Fruit fly (Drosophila melanogaster) whole organism, embryonic: ENCODE data around the gene CG33483.

Source experiments
- ATbp ChIP-seq: fragments of 200-800 bp; sonication (Bioruptor generic); optimal IDR thresholded peaks from 2 replicates; lab custom pipeline; 2017; ENCODE audit warnings: missing biosample characterization, mild to moderate bottlenecking, missing genetic modification characterization, missing genetic modification reagents
- Awh ChIP-seq: fragments of 200-800 bp; sonication (Bioruptor generic); IDR thresholded peaks from 2 replicates; pipeline ENCODE4, ENCODE4 v1.3.6; 2022; ENCODE audit warnings: missing biosample characterization, missing genetic modification characterization
- Blimp-1 ChIP-seq: fragments of 200-800 bp; sonication (Bioruptor generic); optimal IDR thresholded peaks from 3 replicates; lab custom pipeline; 2018; ENCODE audit warnings: missing biosample characterization, missing genetic modification characterization, mild to moderate bottlenecking, moderate library complexity, missing genetic modification reagents
- CG10209 ChIP-seq: fragments of 200-800 bp; sonication (Bioruptor generic); optimal IDR thresholded peaks from 3 replicates; lab custom pipeline; 2017; ENCODE audit warnings: missing biosample characterization, mild to moderate bottlenecking, missing genetic modification characterization, missing genetic modification reagents
- CG10462 ChIP-seq: fragments of 200-800 bp; sonication (Bioruptor generic); optimal IDR thresholded peaks from 2 replicates; lab custom pipeline; 2016; ENCODE audit warnings: missing biosample characterization, missing genetic modification characterization
- CG11247 ChIP-seq: fragments of 200-800 bp; sonication (Bioruptor generic); IDR thresholded peaks from 2 replicates; pipeline ENCODE4 v1.3.6; 2022; ENCODE audit warnings: missing biosample characterization, missing genetic modification characterization
- CG12071 ChIP-seq: fragments of 200-800 bp; sonication (Bioruptor generic); optimal IDR thresholded peaks from 3 replicates; lab custom pipeline; 2018; ENCODE audit warnings: missing biosample characterization, mild to moderate bottlenecking, missing genetic modification characterization
- CG12744 ChIP-seq: fragments of 200-800 bp; sonication (Bioruptor generic); optimal IDR thresholded peaks from 2 replicates; lab custom pipeline; 2016; ENCODE audit warnings: missing biosample characterization, missing genetic modification characterization
- CG14710 ChIP-seq: fragments of 200-800 bp; sonication (Bioruptor generic); optimal IDR thresholded peaks from 3 replicates; lab custom pipeline; 2019; ENCODE audit warnings: missing biosample characterization, mild to moderate bottlenecking, missing genetic modification characterization, moderate library complexity
- CG15696 ChIP-seq: fragments of 200-800 bp; sonication (Bioruptor generic); optimal IDR thresholded peaks from 2 replicates; lab custom pipeline; 2019; ENCODE audit warnings: missing biosample characterization, mild to moderate bottlenecking, missing genetic modification characterization, moderate library complexity
- CG1603 ChIP-seq: fragments of 200-800 bp; sonication (Bioruptor generic); optimal IDR thresholded peaks from 2 replicates; lab custom pipeline; 2019; ENCODE audit warnings: missing biosample characterization, mild to moderate bottlenecking, missing genetic modification characterization, moderate library complexity
- CG17359 ChIP-seq: fragments of 200-800 bp; sonication (Bioruptor generic); optimal IDR thresholded peaks from 3 replicates; lab custom pipeline; 2018; ENCODE audit warnings: missing biosample characterization, mild to moderate bottlenecking, missing genetic modification characterization, moderate library complexity
- CG17361 ChIP-seq: fragments of 200-800 bp; sonication (Bioruptor generic); IDR thresholded peaks from 3 replicates; pipeline ENCODE4 v1.3.6; 2022; ENCODE audit warnings: missing biosample characterization, missing genetic modification characterization
- CG17385 ChIP-seq: fragments of 200-800 bp; sonication (Bioruptor generic); optimal IDR thresholded peaks from 3 replicates; lab custom pipeline; 2018; ENCODE audit warnings: missing biosample characterization, mild to moderate bottlenecking, missing genetic modification characterization
- CG2678 ChIP-seq: fragments of 200-800 bp; sonication (Bioruptor generic); optimal IDR thresholded peaks from 3 replicates; lab custom pipeline; 2019; ENCODE audit warnings: missing biosample characterization, mild to moderate bottlenecking, missing genetic modification characterization, moderate library complexity
- CG30431 ChIP-seq: fragments of 200-800 bp; sonication (Bioruptor generic); optimal IDR thresholded peaks from 2 replicates; lab custom pipeline; 2017; ENCODE audit warnings: missing biosample characterization, missing genetic modification characterization
- CG33557 ChIP-seq: fragments of 200-800 bp; sonication (Bioruptor generic); optimal IDR thresholded peaks from 2 replicates; lab custom pipeline; 2019; ENCODE audit warnings: missing biosample characterization, mild to moderate bottlenecking, missing genetic modification characterization, moderate library complexity
- CG34224 ChIP-seq: fragments of 200-800 bp; sonication (Bioruptor generic); IDR thresholded peaks from 3 replicates; pipeline ENCODE4 v1.3.6; 2022; ENCODE audit warnings: missing biosample characterization, missing genetic modification characterization; ENCODE audit not compliant: partially characterized antibody
- CG4360 ChIP-seq: fragments of 200-800 bp; sonication (Bioruptor generic); IDR thresholded peaks from 2 replicates; pipeline ENCODE4 v1.3.6; 2022; ENCODE audit warnings: missing biosample characterization, missing genetic modification characterization
- CG8944 ChIP-seq: fragments of 200-800 bp; sonication (Bioruptor generic); optimal IDR thresholded peaks from 3 replicates; lab custom pipeline; 2016; ENCODE audit warnings: missing biosample characterization, missing genetic modification characterization
- CG9215 ChIP-seq: fragments of 200-800 bp; sonication (Bioruptor generic); IDR thresholded peaks from 2 replicates; pipeline ENCODE4 v1.3.6; 2022; ENCODE audit warnings: missing biosample characterization, missing genetic modification characterization
- CG9932 ChIP-seq: fragments of 200-800 bp; sonication (Bioruptor generic); IDR thresholded peaks from 2 replicates; pipeline ENCODE4 v1.3.6; 2022; ENCODE audit warnings: missing biosample characterization, missing genetic modification characterization
- D ChIP-seq, 2 experiments: fragments of 200-800 bp in 1 of 2; fragments of >200 bp in 1 of 2; sonication (Bioruptor generic) in 1 of 2; optimal IDR thresholded peaks; 2 replicates in 1 of 2; 3 replicates in 1 of 2; lab custom pipeline; 2017; ENCODE audit warnings: mild to moderate bottlenecking in 1 of 2, missing biosample characterization in 1 of 2, missing genetic modification characterization in 1 of 2, missing genetic modification reagents in 1 of 2
- Dfd ChIP-seq, 2 experiments: fragments of >200 bp; optimal IDR thresholded peaks; 2 replicates each; lab custom pipeline; 2017; ENCODE audit warnings: missing biosample characterization in 2 of 2, missing genetic modification characterization in 2 of 2
- Ets65A ChIP-seq: fragments of 200-800 bp; sonication (Bioruptor generic); peaks from one replicate; lab custom pipeline; 2016; ENCODE audit warnings: missing biosample characterization, missing genetic modification characterization
- Kr ChIP-seq: fragments of 200-800 bp; sonication (Bioruptor generic); optimal IDR thresholded peaks from 2 replicates; lab custom pipeline; 2017; ENCODE audit warnings: missing biosample characterization, mild to moderate bottlenecking, missing genetic modification characterization
- MESR4 ChIP-seq: fragments of 200-800 bp; sonication (Bioruptor generic); optimal IDR thresholded peaks from 2 replicates; lab custom pipeline; 2018; ENCODE audit warnings: missing biosample characterization, mild to moderate bottlenecking, missing genetic modification characterization, moderate library complexity
- MTF-1 ChIP-seq: fragments of 200-800 bp; sonication (Bioruptor generic); optimal IDR thresholded peaks from 2 replicates; lab custom pipeline; 2018; ENCODE audit warnings: missing biosample characterization, mild to moderate bottlenecking, missing genetic modification characterization, borderline replicate concordance
- Nf-YB ChIP-seq: fragments of 200-800 bp; sonication (Bioruptor generic); optimal IDR thresholded peaks from 3 replicates; lab custom pipeline; 2019; ENCODE audit warnings: missing biosample characterization, mild to moderate bottlenecking, missing genetic modification characterization, moderate library complexity
- Rx ChIP-seq: fragments of 200-800 bp; sonication (Bioruptor generic); IDR thresholded peaks from 2 replicates; pipeline ENCODE4 v1.3.6; 2022; ENCODE audit warnings: missing biosample characterization, missing genetic modification characterization
- Sox100B ChIP-seq: fragments of 200-800 bp; sonication (Bioruptor generic); optimal IDR thresholded peaks from 3 replicates; lab custom pipeline; 2018; ENCODE audit warnings: missing biosample characterization, mild to moderate bottlenecking, missing genetic modification characterization
- Sox102F ChIP-seq: fragments of 200-800 bp; sonication (Bioruptor generic); optimal IDR thresholded peaks from 2 replicates; lab custom pipeline; 2018; ENCODE audit warnings: missing biosample characterization, mild to moderate bottlenecking, missing genetic modification characterization, moderate library complexity
- ac ChIP-seq: fragments of 200-800 bp; sonication (Bioruptor generic); optimal IDR thresholded peaks from 3 replicates; lab custom pipeline; 2017; ENCODE audit warnings: missing biosample characterization, mild to moderate bottlenecking, missing genetic modification characterization
- ara ChIP-seq: fragments of 200-800 bp; sonication (Bioruptor generic); IDR thresholded peaks from 2 replicates; pipeline ENCODE4 v1.3.6; 2022; ENCODE audit warnings: missing biosample characterization, missing genetic modification characterization
- bbx ChIP-seq: fragments of 200-800 bp; sonication (Bioruptor generic); IDR thresholded peaks from 2 replicates; pipeline ENCODE4 v1.3.6; 2022; ENCODE audit warnings: missing biosample characterization, missing genetic modification characterization; ENCODE audit not compliant: partially characterized antibody
- bowl ChIP-seq: fragments of 200-800 bp; sonication (Bioruptor generic); IDR thresholded peaks from 2 replicates; pipeline ENCODE4 v1.3.6; 2022; ENCODE audit warnings: missing biosample characterization, missing genetic modification characterization
- bsh ChIP-seq, 2 experiments: fragments of 200-800 bp; sonication (Bioruptor generic); optimal IDR thresholded peaks; 2 replicates each; lab custom pipeline; 2017 to 2018; ENCODE audit warnings: mild to moderate bottlenecking in 2 of 2, missing biosample characterization in 2 of 2, missing genetic modification characterization in 2 of 2, moderate library complexity in 1 of 2
- chif ChIP-seq, 2 experiments: fragments of 200-800 bp; sonication (Bioruptor generic); optimal IDR thresholded peaks; 3 replicates each; lab custom pipeline; 2016; ENCODE audit warnings: missing biosample characterization in 2 of 2, missing genetic modification characterization in 2 of 2
- chm ChIP-seq: fragments of 200-800 bp; sonication (Bioruptor generic); IDR thresholded peaks from 2 replicates; pipeline ENCODE4 v1.3.6; 2022; ENCODE audit warnings: missing biosample characterization, missing genetic modification characterization
- dmrt11E ChIP-seq: fragments of 200-800 bp; sonication (Bioruptor generic); optimal IDR thresholded peaks from 3 replicates; lab custom pipeline; 2018; ENCODE audit warnings: missing biosample characterization, mild to moderate bottlenecking, missing genetic modification characterization, moderate library complexity
- ems ChIP-seq: fragments of 200-800 bp; sonication (Bioruptor generic); optimal IDR thresholded peaks from 3 replicates; lab custom pipeline; 2016; ENCODE audit warnings: missing biosample characterization, missing genetic modification characterization
- jigr1 ChIP-seq: fragments of 200-800 bp; sonication (Bioruptor generic); IDR thresholded peaks from 3 replicates; pipeline ENCODE4 v1.3.6; 2022; ENCODE audit warnings: missing biosample characterization, missing genetic modification characterization
- mam ChIP-seq: fragments of 200-800 bp; sonication (Bioruptor generic); optimal IDR thresholded peaks from 3 replicates; lab custom pipeline; 2016; ENCODE audit warnings: missing biosample characterization, missing genetic modification characterization
- otp ChIP-seq: fragments of 200-800 bp; sonication (Bioruptor generic); IDR thresholded peaks from 3 replicates; pipeline ENCODE4, ENCODE4 v1.3.6; 2022; ENCODE audit warnings: missing biosample characterization, missing genetic modification characterization
- sens ChIP-seq: fragments of 200-800 bp; sonication (Bioruptor generic); peaks from one replicate; lab custom pipeline; 2016; ENCODE audit warnings: missing biosample characterization, missing genetic modification characterization
- seq ChIP-seq: fragments of 200-800 bp; sonication (Bioruptor generic); IDR thresholded peaks from 2 replicates; pipeline ENCODE4 v1.3.6; 2022; ENCODE audit warnings: missing biosample characterization, missing genetic modification characterization
- sisA ChIP-seq: fragments of 200-800 bp; sonication (Bioruptor generic); IDR thresholded peaks from 2 replicates; pipeline ENCODE4 v1.3.6; 2022; ENCODE audit warnings: missing biosample characterization, missing genetic modification characterization
- trem ChIP-seq: fragments of 200-800 bp; optimal IDR thresholded peaks from 3 replicates; lab custom pipeline; 2019; ENCODE audit warnings: missing biosample characterization, mild to moderate bottlenecking, missing genetic modification characterization, moderate library complexity
- zfh2 ChIP-seq: fragments of 200-800 bp; sonication (Bioruptor generic); optimal IDR thresholded peaks from 2 replicates; lab custom pipeline; 2016; ENCODE audit warnings: missing biosample characterization, missing genetic modification characterization

Gene CG33483

dm6 chr3R:30932092-30932491 is 30.1 kb upstream of the CG33483 start (continued):
- no peak for TF ChIP-seq CG8944 (GFP tag; lab: Kevin White, UChicago)
- TF ChIP-seq CG17361, result no peak
- TF ChIP-seq chm (GFP tag; lab: Robert Waterston, UW), result no peak
- TF ChIP-seq zfh2 (GFP tag; lab: Kevin White, UChicago), result no peak
- TF ChIP-seq CG12071, result peak; percentile 38
- no peak for TF ChIP-seq CG12744 (GFP tag; lab: Kevin White, UChicago)
- TF ChIP-seq CG2678 (tag; lab: Kevin White, UChicago), result peak; percentile 22
- peak; percentile 9 for TF ChIP-seq Blimp-1 (GFP tag; lab: Kevin White, UChicago)
- TF ChIP-seq ac (GFP tag; lab: Kevin White, UChicago), result peak; percentile 1
- TF ChIP-seq CG30431, result peak; percentile 23
- TF ChIP-seq Awh (GFP tag; lab: Robert Waterston, UW), result peak; percentile 38; the same call in 1 of the 2 replicates
- peak; percentile 59 for TF ChIP-seq ATbp (GFP tag; lab: Kevin White, UChicago)
- peak; percentile 32 for TF ChIP-seq dmrt11E (tag; lab: Kevin White, UChicago)
- no peak for TF ChIP-seq ems
- TF ChIP-seq CG17359 (tag; lab: Kevin White, UChicago), result peak; percentile 12
- TF ChIP-seq bsh (GFP tag; optimal IDR thresholded peaks at IDR 0.05; lab: Kevin White, UChicago), result peak in 1 of 2 experiments; percentile 8
- TF ChIP-seq CG33557 (GFP tag; lab: Kevin White, UChicago), result peak; percentile 6
- no peak for TF ChIP-seq sisA (GFP tag; lab: Robert Waterston, UW)
- peak; percentile 37 for TF ChIP-seq CG15696 (tag; lab: Kevin White, UChicago)
- no peak for TF ChIP-seq D (optimal IDR thresholded peaks at IDR 0.05; lab: Kevin White, UChicago)
- TF ChIP-seq D (GFP tag; optimal IDR thresholded peaks at IDR 0.05; lab: Kevin White, UChicago), result peak; percentile 8
- peak; percentile 22 for TF ChIP-seq CG1603 (tag; lab: Kevin White, UChicago)
- TF ChIP-seq MTF-1 (GFP tag; lab: Kevin White, UChicago), result peak; percentile 2
- 0 out of 2 replicates have a peak, but pooled peaks have one; percentile 36 for TF ChIP-seq ara (GFP tag; lab: Robert Waterston, UW)
- TF ChIP-seq jigr1, result no peak
- TF ChIP-seq CG10462 (GFP tag; lab: Kevin White, UChicago), result no peak
- TF ChIP-seq CG4360 (GFP tag; lab: Robert Waterston, UW), result no peak
- TF ChIP-seq chif (GFP tag; optimal IDR thresholded peaks at IDR 0.05; lab: Kevin White, UChicago), result peak in 1 of 2 experiments; percentile 12
- no peak for TF ChIP-seq mam (GFP tag; lab: Kevin White, UChicago)
- no peak for TF ChIP-seq CG34224 (GFP tag; lab: Robert Waterston, UW)
- TF ChIP-seq sens (GFP tag; lab: Kevin White, UChicago), result peak; percentile 73
- peak; percentile 50 for TF ChIP-seq Nf-YB
- TF ChIP-seq Kr, result peak; percentile 9
- peak; percentile 6 for TF ChIP-seq Sox100B (GFP tag; lab: Kevin White, UChicago)
- TF ChIP-seq CG10209 (GFP tag; lab: Kevin White, UChicago), result peak; percentile 1
- TF ChIP-seq CG14710 (tag; lab: Kevin White, UChicago), result peak; percentile 1
- no peak for TF ChIP-seq trem (tag; lab: Kevin White, UChicago)
- no peak for TF ChIP-seq CG17385
- TF ChIP-seq bbx, result no peak
- no peak for TF ChIP-seq CG9932
- no peak for TF ChIP-seq Dfd (GFP tag; optimal IDR thresholded peaks at IDR 0.05; lab: Kevin White, UChicago)
- no peak for TF ChIP-seq Rx (GFP tag; lab: Robert Waterston, UW)
- no peak for TF ChIP-seq MESR4
- 0 out of 3 replicates have a peak, but pooled peaks have one; percentile 33 for TF ChIP-seq otp (GFP tag; lab: Robert Waterston, UW)
- TF ChIP-seq CG11247 (GFP tag; lab: Robert Waterston, UW), result no peak
- no peak for TF ChIP-seq CG9215 (GFP tag; lab: Robert Waterston, UW)
- 0 out of 2 replicates have a peak, but pooled peaks have one; percentile 15 for TF ChIP-seq seq
- no peak for TF ChIP-seq bowl (GFP tag; lab: Robert Waterston, UW)
- peak; percentile 20 for TF ChIP-seq Ets65A (GFP tag; lab: Kevin White, UChicago)
- TF ChIP-seq Sox102F (GFP tag; lab: Kevin White, UChicago), result no peak
